Fruit fly (Drosophila melanogaster): Measurements from ENCODE around the gene CG9121.

CG9121 gene

DNA sequence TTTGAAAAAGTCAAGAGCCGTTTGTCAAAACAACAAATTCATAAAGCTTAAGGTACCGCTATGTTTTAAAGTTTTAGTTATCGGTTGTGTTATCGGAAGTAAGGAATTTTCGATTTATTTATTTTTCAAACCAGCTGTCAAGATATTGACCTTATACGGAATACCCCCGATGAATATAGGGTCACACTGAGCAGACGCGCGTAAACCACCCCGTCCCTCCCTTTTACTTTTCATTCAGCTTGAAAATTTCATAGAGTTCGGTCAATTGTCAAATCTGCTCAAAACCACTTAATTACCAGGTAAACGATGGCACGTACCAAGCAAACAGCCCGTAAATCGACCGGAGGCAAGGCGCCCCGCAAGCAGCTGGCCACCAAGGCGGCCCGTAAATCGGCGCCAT lies 4.1 kb upstream of the CG9121 start, which contains the start of the genes CG14036 and His3.3A (continued):
- TF ChIP-seq Tbp (GFP tag; optimal IDR thresholded peaks at IDR 0.05) (no peak), ftz-f1 (GFP tag; optimal IDR thresholded peaks at IDR 0.05) (peak; percentile 30), pnt (GFP tag; optimal IDR thresholded peaks at IDR 0.05) (no peak), jigr1 (GFP tag; IDR thresholded peaks at IDR 0.05) (no peak), zf30C (GFP tag; optimal IDR thresholded peaks at IDR 0.05) (no peak), Atf3 (GFP tag; optimal IDR thresholded peaks at IDR 0.05) (no peak), Max (GFP tag; optimal IDR thresholded peaks at IDR 0.05) (no peak), al (GFP tag; IDR thresholded peaks at IDR 0.05) (no peak), Bgb (GFP tag; IDR thresholded peaks at IDR 0.05; ENCODE audit: partially characterized antibody) (peak; percentile 75), cg (GFP tag; optimal IDR thresholded peaks at IDR 0.05) (no peak), ems (GFP tag; optimal IDR thresholded peaks at IDR 0.05) (peak; percentile 50), Ravus (GFP tag; IDR thresholded peaks at IDR 0.05) (no peak), kah (GFP tag; optimal IDR thresholded peaks at IDR 0.05) (no peak), CG3163 (GFP tag; optimal IDR thresholded peaks at IDR 0.05) (no peak), BEAF-32 (GFP tag; optimal IDR thresholded peaks at IDR 0.05) (peak; percentile 59), CG2116 (GFP tag; optimal IDR thresholded peaks at IDR 0.05) (peak; percentile 90), pfk (GFP tag; optimal IDR thresholded peaks at IDR 0.05) (no peak), unc-4 (GFP tag; IDR thresholded peaks at IDR 0.05; ENCODE audit: partially characterized antibody) (peak; percentile 69), CG11504 (tag; optimal IDR thresholded peaks at IDR 0.05) (peak; percentile 18), CG1603 (tag; optimal IDR thresholded peaks at IDR 0.05) (peak; percentile 100), insv (GFP tag; optimal IDR thresholded peaks at IDR 0.05) (peak in 1 of 2 experiments; percentile 14), Dp (GFP tag; optimal IDR thresholded peaks at IDR 0.05) (peak; percentile 88), CG7987 (GFP tag; optimal IDR thresholded peaks at IDR 0.05) (peak; percentile 27), dimm (GFP tag; IDR thresholded peaks at IDR 0.05) (no peak), sc (optimal IDR thresholded peaks at IDR 0.05) (no peak), sc (GFP tag; optimal IDR thresholded peaks at IDR 0.05) (no peak), CG10209 (GFP tag; optimal IDR thresholded peaks at IDR 0.05) (no peak), dysf (GFP tag; IDR thresholded peaks at IDR 0.05) (no peak), Blimp-1 (GFP tag; optimal IDR thresholded peaks at IDR 0.05) (peak; percentile 69), Six4 (GFP tag; optimal IDR thresholded peaks at IDR 0.05) (no peak), pho (GFP tag; optimal IDR thresholded peaks at IDR 0.05) (peak; percentile 21), CG9932 (GFP tag; IDR thresholded peaks at IDR 0.05) (peak; percentile 35; the same call in 1 of the 2 replicates), HLH54F (GFP tag; optimal IDR thresholded peaks at IDR 0.05) (peak; percentile 12), ato (GFP tag; IDR thresholded peaks at IDR 0.05; ENCODE audit: partially characterized antibody) (0 out of 2 replicates have a peak, but pooled peaks have one; percentile 25), mam (GFP tag; optimal IDR thresholded peaks at IDR 0.05) (no peak), Gsc (GFP tag; IDR thresholded peaks at IDR 0.05) (no peak), CG1647 (GFP tag; optimal IDR thresholded peaks at IDR 0.05) (no peak), fd102C (GFP tag; optimal IDR thresholded peaks at IDR 0.05) (no peak), CG7963 (GFP tag; IDR thresholded peaks at IDR 0.05; ENCODE audit: partially characterized antibody) (0 out of 3 replicates have a peak, but pooled peaks have one; percentile 20), B-H1 (GFP tag; IDR thresholded peaks at IDR 0.05) (no peak), sim (GFP tag; IDR thresholded peaks at IDR 0.05) (no peak), HLH4C (GFP tag; IDR thresholded peaks at IDR 0.05; ENCODE audit: partially characterized antibody) (peak; percentile 79), CG7556 (GFP tag; optimal IDR thresholded peaks at IDR 0.05) (no peak), CG12769 (tag; optimal IDR thresholded peaks at IDR 0.05) (peak; percentile 20), Xbp1 (GFP tag; optimal IDR thresholded peaks at IDR 0.05) (peak; percentile 18), chinmo (GFP tag; IDR thresholded peaks at IDR 0.05; ENCODE audit: partially characterized antibody) (peak; percentile 68; the same call in 1 of the 4 replicates), D19A (tag; optimal IDR thresholded peaks at IDR 0.05) (no peak), ci (GFP tag; IDR thresholded peaks at IDR 0.05) (peak; percentile 58; the same call in 1 of the 3 replicates), Vsx1 (GFP tag; optimal IDR thresholded peaks at IDR 0.05) (no peak), CG34376 (GFP tag; optimal IDR thresholded peaks at IDR 0.05) (peak; percentile 42), sug (tag; optimal IDR thresholded peaks at IDR 0.05) (peak; percentile 43)

All from whole organism, embryonic.